In the genomic region with DNA sequence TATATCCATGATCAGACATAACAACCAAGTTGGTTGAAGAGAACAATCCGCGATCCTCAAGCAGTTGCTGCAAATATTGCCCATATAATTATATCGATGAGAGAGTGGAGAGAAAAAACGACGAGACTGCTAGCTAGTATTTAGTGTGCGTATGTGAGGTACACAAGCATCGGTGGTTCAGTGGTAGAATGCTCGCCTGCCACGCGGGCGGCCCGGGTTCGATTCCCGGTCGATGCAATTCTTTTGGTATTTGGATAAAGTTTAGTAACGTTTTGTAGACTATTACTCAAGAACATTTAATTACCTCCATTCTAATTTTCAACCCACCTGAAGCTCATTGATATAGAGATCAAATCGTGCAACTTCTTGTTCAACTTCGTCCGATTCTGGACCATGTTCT, we compare ENCODE assay signal across 2 worm cellular contexts.
A peak's percentile ranks its signal among the peaks of the same experiment; 100 is the strongest.
TF ChIP-seq lines count a peak whose summit lies in the region.

No protein-coding gene starts in this region.

TF ChIP-seq in whole organism, L4 larva, 104 proteins besides CTCF, POLR2A, EP300 and RAD21 (continued from another document):
- no peak for TF ChIP-seq snpc-4 (tag; optimal IDR thresholded peaks at IDR 0.05; lab: Kevin White, UChicago)
- TF ChIP-seq lir-3 (tag; optimal IDR thresholded peaks at IDR 0.05; lab: Kevin White, UChicago) = peak; percentile 29
- TF ChIP-seq daf-19 (GFP tag; conservative IDR thresholded peaks at IDR 0.05; lab: Robert Waterston, UW) = peak; percentile 80
- peak; percentile 47; the same call in 1 of the 2 replicates for TF ChIP-seq ZK337.2 (GFP tag; IDR thresholded peaks at IDR 0.05; lab: Robert Waterston, UW)
- TF ChIP-seq saeg-2 (GFP tag; IDR thresholded peaks at IDR 0.05; lab: Robert Waterston, UW) = no peak
- peak; percentile 64 for TF ChIP-seq spr-3 (GFP tag; optimal IDR thresholded peaks at IDR 0.05; lab: Kevin White, UChicago)
- peak; percentile 32; the same call in 1 of the 2 replicates for TF ChIP-seq set-16 (GFP tag; IDR thresholded peaks at IDR 0.05; lab: Robert Waterston, UW)
- TF ChIP-seq lin-13 (GFP tag; optimal IDR thresholded peaks at IDR 0.05; lab: Kevin White, UChicago) = peak; percentile 78
- peak; percentile 77 for TF ChIP-seq duxl-1 (tag; optimal IDR thresholded peaks at IDR 0.05; lab: Kevin White, UChicago; ENCODE audit: poor library complexity)
- peak; percentile 88 for TF ChIP-seq madf-9 (GFP tag; conservative IDR thresholded peaks at IDR 0.05; lab: Robert Waterston, UW)
- TF ChIP-seq Y105C5A.15 (GFP tag; IDR thresholded peaks at IDR 0.05; lab: Robert Waterston, UW) = peak; percentile 93; the same call in 1 of the 2 replicates
- no peak for TF ChIP-seq nhr-237 (tag; optimal IDR thresholded peaks at IDR 0.05; lab: Kevin White, UChicago)
- TF ChIP-seq dmd-8 (GFP tag; IDR thresholded peaks at IDR 0.05; lab: Robert Waterston, UW) = peak; percentile 96
- peak; percentile 63 for TF ChIP-seq hlh-11 (tag; optimal IDR thresholded peaks at IDR 0.05; lab: Kevin White, UChicago)
- peak; percentile 65 for TF ChIP-seq Y5F2A.4 (GFP tag; optimal IDR thresholded peaks at IDR 0.05; lab: Kevin White, UChicago)
- TF ChIP-seq ctbp-1 (GFP tag; IDR thresholded peaks at IDR 0.05; lab: Robert Waterston, UW) = peak; percentile 75; the same call in 1 of the 2 replicates
- TF ChIP-seq madf-5 (GFP tag; IDR thresholded peaks at IDR 0.05; lab: Robert Waterston, UW) = peak; percentile 73 to 89; a peak in 3 of 4 replicates
- TF ChIP-seq ceh-28 (tag; optimal IDR thresholded peaks at IDR 0.05; lab: Kevin White, UChicago) = no peak
- peak; percentile 96 for TF ChIP-seq pha-4 (GFP tag; IDR thresholded peaks at IDR 0.05; lab: Robert Waterston, UW)
- TF ChIP-seq pha-4 (tag; optimal IDR thresholded peaks at IDR 0.05; lab: Kevin White, UChicago) = no peak
- peak; percentile 79 for TF ChIP-seq gei-8 (GFP tag; optimal IDR thresholded peaks at IDR 0.05; lab: Kevin White, UChicago)
- TF ChIP-seq mep-1 (tag; optimal IDR thresholded peaks at IDR 0.05; lab: Kevin White, UChicago) = peak; percentile 85
- TF ChIP-seq F37D6.2 (tag; optimal IDR thresholded peaks at IDR 0.05; lab: Kevin White, UChicago) = peak; percentile 67
- no peak for TF ChIP-seq zfp-2 (tag; optimal IDR thresholded peaks at IDR 0.05; lab: Kevin White, UChicago)
- TF ChIP-seq ztf-7 (tag; optimal IDR thresholded peaks at IDR 0.05; lab: Kevin White, UChicago) = peak; percentile 49
- no peak for TF ChIP-seq daf-12 (tag; optimal IDR thresholded peaks at IDR 0.05; lab: Kevin White, UChicago)
- TF ChIP-seq nhr-28 (tag; optimal IDR thresholded peaks at IDR 0.05; lab: Kevin White, UChicago) = peak; percentile 58
- peak; percentile 47 for TF ChIP-seq nhr-6 (tag; optimal IDR thresholded peaks at IDR 0.05; lab: Kevin White, UChicago)
- no peak for TF ChIP-seq cey-2 (tag; optimal IDR thresholded peaks at IDR 0.05; lab: Kevin White, UChicago; ENCODE audit: borderline replicate concordance, insufficient read depth)
- no peak for TF ChIP-seq nhr-10 (tag; optimal IDR thresholded peaks at IDR 0.05; lab: Kevin White, UChicago)
- peak; percentile 79; the same call in 1 of the 2 replicates for TF ChIP-seq F44E2.7 (GFP tag; IDR thresholded peaks at IDR 0.05; lab: Robert Waterston, UW)
- TF ChIP-seq mxl-2 (GFP tag; conservative IDR thresholded peaks at IDR 0.05; lab: Robert Waterston, UW) = peak; percentile 77
- TF ChIP-seq spr-1 (tag; optimal IDR thresholded peaks at IDR 0.05; lab: Kevin White, UChicago) = peak; percentile 53
- TF ChIP-seq mdt-29 (GFP tag; IDR thresholded peaks at IDR 0.05; lab: Robert Waterston, UW) = peak; percentile 64; the same call in 1 of the 2 replicates
- peak; percentile 93 for TF ChIP-seq lim-7 (GFP tag; IDR thresholded peaks at IDR 0.05; lab: Robert Waterston, UW)
- no peak for TF ChIP-seq nhr-25 (tag; optimal IDR thresholded peaks at IDR 0.05; lab: Kevin White, UChicago; ENCODE audit: borderline replicate concordance, insufficient read depth)
- TF ChIP-seq vab-7 (GFP tag; IDR thresholded peaks at IDR 0.05; lab: Robert Waterston, UW) = peak; percentile 89
- TF ChIP-seq unc-62 (GFP tag; optimal IDR thresholded peaks at IDR 0.05 in 1 of 2; lab: Kevin White, UChicago) = peak in 1 of 2 experiments; percentile 94
- TF ChIP-seq unc-62 (tag; optimal IDR thresholded peaks at IDR 0.05; lab: Kevin White, UChicago) = no peak
- TF ChIP-seq zip-2 (tag; optimal IDR thresholded peaks at IDR 0.05; lab: Kevin White, UChicago) = peak; percentile 4
- no peak for TF ChIP-seq R02D3.7 (tag; optimal IDR thresholded peaks at IDR 0.05; lab: Kevin White, UChicago)
- TF ChIP-seq dmd-6 (GFP tag; IDR thresholded peaks at IDR 0.05; lab: Robert Waterston, UW) = peak; percentile 82
- no peak for TF ChIP-seq daf-8 (GFP tag; IDR thresholded peaks at IDR 0.05; lab: Robert Waterston, UW)
- TF ChIP-seq T26A8.4 (GFP tag; IDR thresholded peaks at IDR 0.05; lab: Robert Waterston, UW) = peak; percentile 83
- TF ChIP-seq mxl-3 (GFP tag; optimal IDR thresholded peaks at IDR 0.05; lab: Kevin White, UChicago) = peak; percentile 74

TF ChIP-seq in whole organism, late embryonic, 69 proteins besides CTCF, POLR2A, EP300 and RAD21 (continued from another document):
- TF ChIP-seq sdc-2 (tag; optimal IDR thresholded peaks at IDR 0.05; lab: Kevin White, UChicago) (peak; percentile 93), K02D7.2 (tag; optimal IDR thresholded peaks at IDR 0.05; lab: Kevin White, UChicago) (peak; percentile 63), ama-1 (optimal IDR thresholded peaks at IDR 0.05; lab: Kevin White, UChicago) (no peak), ets-4 (tag; optimal IDR thresholded peaks at IDR 0.05; lab: Kevin White, UChicago) (no peak), ceh-31 (tag; optimal IDR thresholded peaks at IDR 0.05; lab: Kevin White, UChicago) (peak; percentile 58), zip-5 (tag; optimal IDR thresholded peaks at IDR 0.05; lab: Kevin White, UChicago) (peak; percentile 13), lim-6 (tag; optimal IDR thresholded peaks at IDR 0.05; lab: Kevin White, UChicago) (no peak), nfya-1 (tag; optimal IDR thresholded peaks at IDR 0.05; lab: Kevin White, UChicago) (peak; percentile 61), ahr-1 (tag; optimal IDR thresholded peaks at IDR 0.05; lab: Kevin White, UChicago) (no peak)
